Fruit fly (Drosophila melanogaster) whole organism, embryonic: Measurements from ENCODE around the gene neb.
A peak's percentile ranks its signal among the peaks of the same experiment; 100 is the strongest.

Experiments
- Atf-2 ChIP-seq: fragments of 200-800 bp; sonication (Bioruptor generic); optimal IDR thresholded peaks from 2 replicates; lab custom pipeline; 2016; ENCODE audit warnings: missing biosample characterization, missing genetic modification characterization
- Bgb ChIP-seq: fragments of 200-800 bp; sonication (Bioruptor generic); IDR thresholded peaks from 2 replicates; pipeline ENCODE4 v1.3.6; 2022; ENCODE audit warnings: missing biosample characterization, missing genetic modification characterization; ENCODE audit not compliant: partially characterized antibody
- CG10209 ChIP-seq: fragments of 200-800 bp; sonication (Bioruptor generic); optimal IDR thresholded peaks from 3 replicates; lab custom pipeline; 2017; ENCODE audit warnings: missing biosample characterization, mild to moderate bottlenecking, missing genetic modification characterization, missing genetic modification reagents
- CG1024 ChIP-seq: fragments of 200-800 bp; sonication (Bioruptor generic); IDR thresholded peaks from 2 replicates; pipeline ENCODE4 v1.3.6; 2022; ENCODE audit warnings: missing biosample characterization, missing genetic modification characterization
- CG12659 ChIP-seq: fragments of 200-800 bp; sonication (Bioruptor generic); optimal IDR thresholded peaks from 3 replicates; lab custom pipeline; 2017; ENCODE audit warnings: mild to moderate bottlenecking, missing biosample characterization, missing genetic modification reagents, missing genetic modification characterization
- CG1603 ChIP-seq: fragments of 200-800 bp; sonication (Bioruptor generic); optimal IDR thresholded peaks from 2 replicates; lab custom pipeline; 2019; ENCODE audit warnings: missing biosample characterization, mild to moderate bottlenecking, missing genetic modification characterization, moderate library complexity
- CG1647 ChIP-seq: fragments of 200-800 bp; sonication (Bioruptor generic); optimal IDR thresholded peaks from 3 replicates; lab custom pipeline; 2016; ENCODE audit warnings: missing biosample characterization, missing genetic modification characterization
- CG17912 ChIP-seq: fragments of 200-800 bp; sonication (Bioruptor generic); optimal IDR thresholded peaks from 2 replicates; lab custom pipeline; 2018; ENCODE audit warnings: missing biosample characterization, mild to moderate bottlenecking, missing genetic modification characterization
- CG2199 ChIP-seq: fragments of 200-800 bp; sonication (Bioruptor generic); IDR thresholded peaks from 3 replicates; pipeline ENCODE4 v1.3.6; 2022; ENCODE audit warnings: missing biosample characterization, missing genetic modification characterization
- CG31441 ChIP-seq: fragments of 200-800 bp; sonication (Bioruptor generic); IDR thresholded peaks from 2 replicates; pipeline ENCODE4 v1.3.6; 2022; ENCODE audit warnings: missing biosample characterization, missing genetic modification characterization
- CG4282 ChIP-seq: fragments of 200-800 bp; sonication (Bioruptor generic); optimal IDR thresholded peaks from 2 replicates; lab custom pipeline; 2016; ENCODE audit warnings: missing biosample characterization, missing genetic modification characterization
- CG4707 ChIP-seq: fragments of 200-800 bp; sonication (Bioruptor generic); optimal IDR thresholded peaks from 2 replicates; lab custom pipeline; 2018; ENCODE audit warnings: missing biosample characterization, mild to moderate bottlenecking, missing genetic modification characterization, moderate library complexity
- CG7372 ChIP-seq: fragments of 200-800 bp; sonication (Bioruptor generic); IDR thresholded peaks from 2 replicates; pipeline ENCODE4 v1.3.6; 2022; ENCODE audit warnings: missing biosample characterization, missing genetic modification characterization
- CG7786 ChIP-seq: fragments of 200-800 bp; sonication (Bioruptor generic); optimal IDR thresholded peaks from 2 replicates; lab custom pipeline; 2016; ENCODE audit warnings: missing biosample characterization, missing genetic modification characterization
- CG7987 ChIP-seq: fragments of 200-800 bp; sonication (Bioruptor generic); optimal IDR thresholded peaks from 2 replicates; lab custom pipeline; 2018; ENCODE audit warnings: missing biosample characterization, mild to moderate bottlenecking, missing genetic modification characterization, moderate library complexity
- CG9817 ChIP-seq: fragments of 200-800 bp; sonication (Bioruptor generic); optimal IDR thresholded peaks from 2 replicates; lab custom pipeline; 2018; ENCODE audit warnings: missing biosample characterization, mild to moderate bottlenecking, missing genetic modification characterization, moderate library complexity
- D ChIP-seq, 2 experiments: fragments of 200-800 bp in 1 of 2; fragments of >200 bp in 1 of 2; sonication (Bioruptor generic) in 1 of 2; optimal IDR thresholded peaks; 2 replicates in 1 of 2; 3 replicates in 1 of 2; lab custom pipeline; 2017; ENCODE audit warnings: mild to moderate bottlenecking in 1 of 2, missing biosample characterization in 1 of 2, missing genetic modification characterization in 1 of 2, missing genetic modification reagents in 1 of 2
- D19A ChIP-seq: fragments of 200-800 bp; optimal IDR thresholded peaks from 3 replicates; lab custom pipeline; 2019; ENCODE audit warnings: missing biosample characterization, mild to moderate bottlenecking, missing genetic modification characterization, moderate library complexity
- D19B ChIP-seq: fragments of 200-800 bp; sonication (Bioruptor generic); optimal IDR thresholded peaks from 2 replicates; lab custom pipeline; 2017; ENCODE audit warnings: missing biosample characterization, mild to moderate bottlenecking, missing genetic modification characterization
- Dip3 ChIP-seq: fragments of 200-800 bp; sonication (Bioruptor generic); optimal IDR thresholded peaks from 3 replicates; lab custom pipeline; 2016; ENCODE audit warnings: missing biosample characterization, missing genetic modification characterization
- H15 ChIP-seq: fragments of 200-800 bp; sonication (Bioruptor generic); IDR thresholded peaks from 3 replicates; pipeline ENCODE4 v1.3.6; 2022; ENCODE audit warnings: missing biosample characterization, missing genetic modification characterization
- HLH3B ChIP-seq: fragments of 200-800 bp; sonication (Bioruptor generic); IDR thresholded peaks from 2 replicates; pipeline ENCODE4 v1.3.6; 2022; ENCODE audit warnings: missing biosample characterization, missing genetic modification characterization
- Hand ChIP-seq: fragments of 200-800 bp; sonication (Bioruptor generic); optimal IDR thresholded peaks from 2 replicates; lab custom pipeline; 2017; ENCODE audit warnings: mild to moderate bottlenecking, missing biosample characterization, missing genetic modification reagents, missing genetic modification characterization
- HmgZ ChIP-seq: fragments of 200-800 bp; sonication (Bioruptor generic); optimal IDR thresholded peaks from 2 replicates; lab custom pipeline; 2018; ENCODE audit warnings: missing biosample characterization, mild to moderate bottlenecking, missing genetic modification characterization
- Hr78 ChIP-seq, 2 experiments: fragments of 200-800 bp in 1 of 2; fragments of >200 bp in 1 of 2; sonication (Bioruptor generic) in 1 of 2; optimal IDR thresholded peaks; 2 replicates each; lab custom pipeline; 2017 to 2019; ENCODE audit warnings: missing biosample characterization in 2 of 2, missing genetic modification characterization in 2 of 2, mild to moderate bottlenecking in 1 of 2, moderate library complexity in 1 of 2
- Lim3 ChIP-seq: fragments of 200-800 bp; sonication (Bioruptor generic); IDR thresholded peaks from 2 replicates; pipeline ENCODE4 v1.3.6; 2022; ENCODE audit warnings: missing biosample characterization, missing genetic modification characterization
- MBD-R2 ChIP-seq: fragments of 200-800 bp; sonication (Bioruptor generic); IDR thresholded peaks from 2 replicates; pipeline ENCODE4 v1.3.6; 2022; ENCODE audit warnings: missing biosample characterization, missing genetic modification characterization
- Mad ChIP-seq: fragments of 200-800 bp; sonication (Bioruptor generic); optimal IDR thresholded peaks from 2 replicates; lab custom pipeline; 2016; ENCODE audit warnings: missing biosample characterization, missing genetic modification characterization
- Oaz ChIP-seq: fragments of 200-800 bp; sonication (Bioruptor generic); IDR thresholded peaks from 2 replicates; pipeline ENCODE4 v1.3.6; 2022; ENCODE audit warnings: missing biosample characterization, missing genetic modification characterization
- Rfx ChIP-seq: fragments of 200-800 bp; sonication (Bioruptor generic); IDR thresholded peaks from 2 replicates; pipeline ENCODE4 v1.3.6; 2022; ENCODE audit warnings: missing biosample characterization, missing genetic modification characterization
- Vsx1 ChIP-seq: fragments of 200-800 bp; sonication (Bioruptor generic); optimal IDR thresholded peaks from 2 replicates; lab custom pipeline; 2017; ENCODE audit warnings: missing biosample characterization, mild to moderate bottlenecking, missing genetic modification characterization, missing genetic modification reagents
- Xbp1 ChIP-seq: fragments of 200-800 bp; sonication (Bioruptor generic); optimal IDR thresholded peaks from 3 replicates; lab custom pipeline; 2016; ENCODE audit warnings: missing biosample characterization, mild to moderate bottlenecking, missing genetic modification characterization
- cg ChIP-seq: fragments of 200-800 bp; sonication (Bioruptor generic); optimal IDR thresholded peaks from 3 replicates; lab custom pipeline; 2019; ENCODE audit warnings: missing biosample characterization, mild to moderate bottlenecking, missing genetic modification characterization, moderate library complexity
- chinmo ChIP-seq: fragments of 200-800 bp; sonication (Bioruptor generic); IDR thresholded peaks from 4 replicates; pipeline ENCODE4 v1.3.6; 2022; ENCODE audit warnings: missing biosample characterization, missing genetic modification characterization; ENCODE audit not compliant: partially characterized antibody
- ci ChIP-seq: fragments of 200-800 bp; sonication (Bioruptor generic); IDR thresholded peaks from 3 replicates; pipeline ENCODE4 v1.3.6; 2022; ENCODE audit warnings: missing biosample characterization, missing genetic modification characterization
- da ChIP-seq: fragments of 200-800 bp; sonication (Bioruptor generic); optimal IDR thresholded peaks from 2 replicates; lab custom pipeline; 2016; ENCODE audit warnings: missing biosample characterization, missing genetic modification characterization
- exex ChIP-seq: fragments of 200-800 bp; sonication (Bioruptor generic); optimal IDR thresholded peaks from 4 replicates; lab custom pipeline; 2018; ENCODE audit warnings: missing biosample characterization, mild to moderate bottlenecking, missing genetic modification characterization, moderate library complexity
- fd64A ChIP-seq: fragments of 200-800 bp; sonication (Bioruptor generic); optimal IDR thresholded peaks from 3 replicates; lab custom pipeline; 2018; ENCODE audit warnings: missing biosample characterization, mild to moderate bottlenecking, missing genetic modification characterization
- gcm2 ChIP-seq: fragments of 200-800 bp; sonication (Bioruptor generic); optimal IDR thresholded peaks from 2 replicates; lab custom pipeline; 2016; ENCODE audit warnings: missing biosample characterization, missing genetic modification characterization
- kay ChIP-seq: fragments of 200-800 bp; sonication (Bioruptor generic); optimal IDR thresholded peaks from 2 replicates; lab custom pipeline; 2016; ENCODE audit warnings: missing biosample characterization, missing genetic modification characterization
- klu ChIP-seq: fragments of 200-800 bp; sonication (Bioruptor generic); IDR thresholded peaks from 2 replicates; pipeline ENCODE4 v1.3.6; 2022; ENCODE audit warnings: missing biosample characterization, missing genetic modification characterization
- luna ChIP-seq: fragments of 200-800 bp; sonication (Bioruptor generic); optimal IDR thresholded peaks from 2 replicates; lab custom pipeline; 2016; ENCODE audit warnings: missing biosample characterization, missing genetic modification characterization
- p53 ChIP-seq: fragments of 200-800 bp; sonication (Bioruptor generic); optimal IDR thresholded peaks from 2 replicates; lab custom pipeline; 2016; ENCODE audit warnings: missing biosample characterization, missing genetic modification characterization
- pb ChIP-seq: fragments of 200-800 bp; sonication (Bioruptor generic); optimal IDR thresholded peaks from 3 replicates; lab custom pipeline; 2016; ENCODE audit warnings: missing biosample characterization, missing genetic modification characterization
- rib ChIP-seq: fragments of 200-800 bp; sonication (Bioruptor generic); IDR thresholded peaks from 2 replicates; pipeline ENCODE4 v1.3.6; 2022; ENCODE audit warnings: missing biosample characterization, missing genetic modification characterization
- sqz ChIP-seq: fragments of 200-800 bp; sonication (Bioruptor generic); optimal IDR thresholded peaks from 3 replicates; lab custom pipeline; 2018; ENCODE audit warnings: missing biosample characterization, mild to moderate bottlenecking, missing genetic modification characterization
- sug ChIP-seq: fragments of 200-800 bp; optimal IDR thresholded peaks from 2 replicates; lab custom pipeline; 2019; ENCODE audit warnings: missing biosample characterization, mild to moderate bottlenecking, missing genetic modification characterization, moderate library complexity
- wdn ChIP-seq: fragments of 200-800 bp; sonication (Bioruptor generic); IDR thresholded peaks from 2 replicates; pipeline ENCODE4 v1.3.6; 2022; ENCODE audit warnings: missing biosample characterization, missing genetic modification characterization
- zen2 ChIP-seq: fragments of 200-800 bp; sonication (Bioruptor generic); IDR thresholded peaks from 3 replicates; pipeline ENCODE4 v1.3.6; 2022; ENCODE audit warnings: missing biosample characterization, missing genetic modification characterization; ENCODE audit not compliant: partially characterized antibody

Gene neb

DNA sequence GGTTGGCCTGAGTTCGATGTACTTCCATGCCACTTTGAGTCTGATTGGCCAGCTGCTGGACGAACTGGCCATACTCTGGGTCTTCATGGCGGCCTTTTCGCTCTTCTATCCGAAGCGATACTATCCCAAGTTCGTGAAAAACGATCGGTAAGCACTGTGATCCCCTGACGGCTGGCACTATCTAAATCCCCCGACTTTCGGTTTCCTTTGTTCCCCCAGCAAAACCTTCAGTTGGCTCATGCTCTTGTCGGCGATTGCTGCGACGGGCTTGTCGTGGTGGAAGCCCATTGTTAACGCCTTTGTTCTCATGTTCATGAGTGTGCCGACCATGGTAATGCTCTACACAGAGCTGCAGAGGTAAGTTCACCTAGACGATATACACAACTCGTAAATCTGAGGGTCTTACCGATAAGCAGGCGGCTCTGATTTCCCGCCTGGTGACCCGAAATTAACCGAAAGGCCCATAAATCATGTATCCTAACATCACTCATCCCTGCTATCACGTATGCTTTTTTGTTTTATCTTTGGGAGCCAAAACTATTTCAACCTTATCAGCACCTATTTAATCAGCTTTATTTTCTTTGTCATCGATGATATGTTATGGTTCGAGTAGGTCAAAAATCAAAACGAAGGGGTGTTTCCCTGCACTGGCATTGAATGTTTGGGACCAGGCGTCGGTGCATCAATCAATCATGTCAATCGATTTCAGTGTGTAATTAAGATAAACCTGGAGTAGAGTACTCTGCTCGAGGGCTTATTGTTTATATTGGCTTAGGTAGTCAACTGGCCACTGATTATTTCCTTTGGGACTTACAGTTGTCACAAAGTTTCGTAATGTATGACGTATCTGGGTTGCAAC, 6.2 kb upstream of the neb start (continued):
- TF ChIP-seq Lim3 (GFP tag; lab: Robert Waterston, UW) (no peak), ci (0 out of 3 replicates have a peak, but pooled peaks have one; percentile 35), p53 (no peak), gcm2 (no peak), CG10209 (GFP tag; lab: Kevin White, UChicago) (no peak), da (GFP tag; lab: Kevin White, UChicago) (no peak), sqz (no peak), CG7786 (GFP tag; lab: Kevin White, UChicago) (no peak), Oaz (no peak), D (optimal IDR thresholded peaks at IDR 0.05; lab: Kevin White, UChicago) (peak; percentile 25), D (GFP tag; optimal IDR thresholded peaks at IDR 0.05; lab: Kevin White, UChicago) (no peak), CG17912 (GFP tag; lab: Kevin White, UChicago) (no peak), CG7987 (GFP tag; lab: Kevin White, UChicago) (no peak), MBD-R2 (GFP tag; lab: Robert Waterston, UW) (no peak), exex (tag; lab: Kevin White, UChicago) (peak; percentile 74), H15 (no peak), Dip3 (GFP tag; lab: Kevin White, UChicago) (no peak), rib (GFP tag; lab: Robert Waterston, UW) (no peak), CG12659 (GFP tag; lab: Kevin White, UChicago) (no peak), klu (GFP tag; lab: Robert Waterston, UW) (no peak), Rfx (GFP tag; lab: Robert Waterston, UW) (no peak), Vsx1 (GFP tag; lab: Kevin White, UChicago) (peak; percentile 68), CG1603 (tag; lab: Kevin White, UChicago) (no peak), luna (GFP tag; lab: Kevin White, UChicago) (no peak), Bgb (GFP tag; lab: Robert Waterston, UW) (no peak), fd64A (GFP tag; lab: Kevin White, UChicago) (peak; percentile 12), HLH3B (GFP tag; lab: Robert Waterston, UW) (no peak), CG4282 (no peak), wdn (no peak), Mad (no peak), CG7372 (GFP tag; lab: Robert Waterston, UW) (no peak), zen2 (GFP tag; lab: Robert Waterston, UW) (no peak), HmgZ (no peak), D19A (peak; percentile 83), CG31441 (GFP tag; lab: Robert Waterston, UW) (no peak), CG1647 (GFP tag; lab: Kevin White, UChicago) (no peak), CG1024 (GFP tag; lab: Robert Waterston, UW) (no peak), Hand (GFP tag; lab: Kevin White, UChicago) (no peak), CG4707 (no peak), chinmo (GFP tag; lab: Robert Waterston, UW) (0 out of 4 replicates have a peak, but pooled peaks have one; percentile 39), D19B (GFP tag; lab: Kevin White, UChicago) (no peak), cg (no peak), CG2199 (GFP tag; lab: Robert Waterston, UW) (no peak), Hr78 (GFP tag; optimal IDR thresholded peaks at IDR 0.05; lab: Kevin White, UChicago) (peak in 1 of 2 experiments; percentile 93), sug (tag; lab: Kevin White, UChicago) (peak; percentile 36), CG9817 (tag; lab: Kevin White, UChicago) (no peak), kay (no peak), Atf-2 (no peak), pb (GFP tag; lab: Kevin White, UChicago) (no peak), Xbp1 (GFP tag; lab: Kevin White, UChicago) (no peak)
